Fruit fly (Drosophila melanogaster) whole organism, embryonic: ENCODE data around the gene Hsp70Ba.

ENCODE experiments used
- CG1024 ChIP-seq: fragments of 200-800 bp; sonication (Bioruptor generic); IDR thresholded peaks from 2 replicates; pipeline ENCODE4 v1.3.6; 2022; ENCODE audit warnings: missing biosample characterization, missing genetic modification characterization
- CG10267 ChIP-seq: fragments of 200-800 bp; sonication (Bioruptor generic); optimal IDR thresholded peaks from 2 replicates; lab custom pipeline; 2018; ENCODE audit warnings: missing biosample characterization, mild to moderate bottlenecking, missing genetic modification characterization, moderate library complexity
- CG11093 ChIP-seq: fragments of 200-800 bp; sonication (Bioruptor generic); IDR thresholded peaks from 3 replicates; pipeline ENCODE4 v1.3.6; 2022; ENCODE audit warnings: missing biosample characterization, missing genetic modification characterization
- CG11560 ChIP-seq: fragments of 200-800 bp; sonication (Bioruptor generic); IDR thresholded peaks from 3 replicates; pipeline ENCODE4 v1.3.6; 2022; ENCODE audit warnings: missing biosample characterization, missing genetic modification characterization
- CG1233 ChIP-seq: fragments of 200-800 bp; sonication (Bioruptor generic); optimal IDR thresholded peaks from 4 replicates; lab custom pipeline; 2018; ENCODE audit warnings: missing biosample characterization, mild to moderate bottlenecking, missing genetic modification characterization
- CG13287 ChIP-seq: fragments of 200-800 bp; sonication (Bioruptor generic); IDR thresholded peaks from 2 replicates; pipeline ENCODE4 v1.3.6; 2022; ENCODE audit warnings: missing biosample characterization, missing genetic modification characterization; ENCODE audit not compliant: partially characterized antibody
- CG14965 ChIP-seq: fragments of 200-800 bp; sonication (Bioruptor generic); optimal IDR thresholded peaks from 2 replicates; lab custom pipeline; 2016; ENCODE audit warnings: missing biosample characterization, missing genetic modification characterization, borderline replicate concordance
- CG15269 ChIP-seq: fragments of 200-800 bp; sonication (Bioruptor generic); optimal IDR thresholded peaks from 2 replicates; lab custom pipeline; 2018; ENCODE audit warnings: missing biosample characterization, mild to moderate bottlenecking, missing genetic modification characterization, moderate library complexity
- CG15601 ChIP-seq: fragments of 200-800 bp; sonication (Bioruptor generic); optimal IDR thresholded peaks from 3 replicates; lab custom pipeline; 2019; ENCODE audit warnings: missing biosample characterization, mild to moderate bottlenecking, missing genetic modification characterization, moderate library complexity
- CG1832 ChIP-seq: fragments of 200-800 bp; sonication (Bioruptor generic); optimal IDR thresholded peaks from 2 replicates; lab custom pipeline; 2017; ENCODE audit warnings: missing biosample characterization, mild to moderate bottlenecking, missing genetic modification characterization, inconsistent platforms
- CG2120 ChIP-seq: fragments of 200-800 bp; sonication (Bioruptor generic); optimal IDR thresholded peaks from 3 replicates; lab custom pipeline; 2016; ENCODE audit warnings: missing biosample characterization, missing genetic modification characterization
- CG2202 ChIP-seq: fragments of 200-800 bp; sonication (Bioruptor generic); optimal IDR thresholded peaks from 2 replicates; lab custom pipeline; 2018; ENCODE audit warnings: missing biosample characterization, mild to moderate bottlenecking, missing genetic modification characterization
- CG30431 ChIP-seq: fragments of 200-800 bp; sonication (Bioruptor generic); optimal IDR thresholded peaks from 2 replicates; lab custom pipeline; 2017; ENCODE audit warnings: missing biosample characterization, missing genetic modification characterization
- CG4820 ChIP-seq: fragments of 200-800 bp; sonication (Bioruptor generic); optimal IDR thresholded peaks from 3 replicates; lab custom pipeline; 2016; ENCODE audit warnings: missing biosample characterization, missing genetic modification characterization
- CG7745 ChIP-seq: fragments of 200-800 bp; sonication (Bioruptor generic); optimal IDR thresholded peaks from 2 replicates; lab custom pipeline; 2018; ENCODE audit warnings: missing biosample characterization, mild to moderate bottlenecking, missing genetic modification characterization, moderate library complexity
- CG8944 ChIP-seq: fragments of 200-800 bp; sonication (Bioruptor generic); optimal IDR thresholded peaks from 3 replicates; lab custom pipeline; 2016; ENCODE audit warnings: missing biosample characterization, missing genetic modification characterization
- CG9797 ChIP-seq: fragments of 200-800 bp; sonication (Bioruptor generic); optimal IDR thresholded peaks from 3 replicates; lab custom pipeline; 2018; ENCODE audit warnings: missing biosample characterization, mild to moderate bottlenecking, missing genetic modification characterization
- Dip3 ChIP-seq: fragments of 200-800 bp; sonication (Bioruptor generic); optimal IDR thresholded peaks from 3 replicates; lab custom pipeline; 2016; ENCODE audit warnings: missing biosample characterization, missing genetic modification characterization
- Doc3 ChIP-seq: fragments of 200-800 bp; sonication (Bioruptor generic); IDR thresholded peaks from 3 replicates; pipeline ENCODE4 v1.3.6; 2022; ENCODE audit warnings: missing biosample characterization, missing genetic modification characterization; ENCODE audit not compliant: partially characterized antibody
- Dp ChIP-seq: fragments of 200-800 bp; sonication (Bioruptor generic); optimal IDR thresholded peaks from 2 replicates; lab custom pipeline; 2018; ENCODE audit warnings: missing biosample characterization, mild to moderate bottlenecking, missing genetic modification characterization, moderate library complexity
- Dref ChIP-seq: fragments of 200-800 bp; sonication (Bioruptor generic); IDR thresholded peaks from 2 replicates; pipeline ENCODE4 v1.3.6; 2022; ENCODE audit warnings: missing biosample characterization, missing genetic modification characterization
- Ets97D ChIP-seq: fragments of 200-800 bp; sonication (Bioruptor generic); optimal IDR thresholded peaks from 3 replicates; lab custom pipeline; 2016; ENCODE audit warnings: missing biosample characterization, missing genetic modification characterization
- HmgD ChIP-seq: fragments of 200-800 bp; sonication (Bioruptor generic); optimal IDR thresholded peaks from 3 replicates; lab custom pipeline; 2016; ENCODE audit warnings: missing biosample characterization, missing genetic modification characterization
- Hmx ChIP-seq: fragments of 200-800 bp; sonication (Bioruptor generic); optimal IDR thresholded peaks from 2 replicates; lab custom pipeline; 2016; ENCODE audit warnings: missing biosample characterization, missing genetic modification characterization
- Kr ChIP-seq: fragments of 200-800 bp; sonication (Bioruptor generic); optimal IDR thresholded peaks from 2 replicates; lab custom pipeline; 2017; ENCODE audit warnings: missing biosample characterization, mild to moderate bottlenecking, missing genetic modification characterization
- MTF-1 ChIP-seq: fragments of 200-800 bp; sonication (Bioruptor generic); optimal IDR thresholded peaks from 2 replicates; lab custom pipeline; 2018; ENCODE audit warnings: missing biosample characterization, mild to moderate bottlenecking, missing genetic modification characterization, borderline replicate concordance
- Mad ChIP-seq: fragments of 200-800 bp; sonication (Bioruptor generic); optimal IDR thresholded peaks from 2 replicates; lab custom pipeline; 2016; ENCODE audit warnings: missing biosample characterization, missing genetic modification characterization
- Mrtf ChIP-seq: fragments of 200-800 bp; sonication (Bioruptor generic); IDR thresholded peaks from 3 replicates; pipeline ENCODE4 v1.3.6; 2022; ENCODE audit warnings: missing biosample characterization, missing genetic modification characterization
- Myb ChIP-seq: fragments of 200-800 bp; sonication (Bioruptor generic); optimal IDR thresholded peaks from 2 replicates; lab custom pipeline; 2016; ENCODE audit warnings: missing biosample characterization, missing genetic modification characterization
- NK7.1 ChIP-seq: fragments of 200-800 bp; sonication (Bioruptor generic); optimal IDR thresholded peaks from 3 replicates; lab custom pipeline; 2016; ENCODE audit warnings: missing biosample characterization, missing genetic modification characterization
- Oaz ChIP-seq: fragments of 200-800 bp; sonication (Bioruptor generic); IDR thresholded peaks from 2 replicates; pipeline ENCODE4 v1.3.6; 2022; ENCODE audit warnings: missing biosample characterization, missing genetic modification characterization
- Six4 ChIP-seq: fragments of 200-800 bp; sonication (Bioruptor generic); optimal IDR thresholded peaks from 2 replicates; lab custom pipeline; 2016; ENCODE audit warnings: missing biosample characterization, missing genetic modification characterization
- abd-A ChIP-seq: fragments of 200-800 bp; sonication (Bioruptor generic); optimal IDR thresholded peaks from 3 replicates; lab custom pipeline; 2019; ENCODE audit warnings: missing biosample characterization, mild to moderate bottlenecking, missing genetic modification characterization, moderate library complexity
- ap ChIP-seq: fragments of 200-800 bp; sonication (Bioruptor generic); IDR thresholded peaks from 2 replicates; pipeline ENCODE4 v1.3.6; 2022; ENCODE audit warnings: missing biosample characterization, missing genetic modification characterization
- ato ChIP-seq: fragments of 200-800 bp; sonication (Bioruptor generic); IDR thresholded peaks from 2 replicates; pipeline ENCODE4 v1.3.6; 2022; ENCODE audit warnings: missing biosample characterization, missing genetic modification characterization; ENCODE audit not compliant: partially characterized antibody
- bowl ChIP-seq: fragments of 200-800 bp; sonication (Bioruptor generic); IDR thresholded peaks from 2 replicates; pipeline ENCODE4 v1.3.6; 2022; ENCODE audit warnings: missing biosample characterization, missing genetic modification characterization
- ci ChIP-seq: fragments of 200-800 bp; sonication (Bioruptor generic); IDR thresholded peaks from 3 replicates; pipeline ENCODE4 v1.3.6; 2022; ENCODE audit warnings: missing biosample characterization, missing genetic modification characterization
- exex ChIP-seq: fragments of 200-800 bp; sonication (Bioruptor generic); optimal IDR thresholded peaks from 4 replicates; lab custom pipeline; 2018; ENCODE audit warnings: missing biosample characterization, mild to moderate bottlenecking, missing genetic modification characterization, moderate library complexity
- fd96Cb ChIP-seq: fragments of 200-800 bp; sonication (Bioruptor generic); optimal IDR thresholded peaks from 2 replicates; lab custom pipeline; 2018; ENCODE audit warnings: missing biosample characterization, mild to moderate bottlenecking, missing genetic modification characterization, moderate library complexity
- grn ChIP-seq: fragments of 200-800 bp; sonication (Bioruptor generic); optimal IDR thresholded peaks from 3 replicates; lab custom pipeline; 2017; ENCODE audit warnings: missing biosample characterization, missing genetic modification characterization
- her ChIP-seq: fragments of 200-800 bp; sonication (Bioruptor generic); optimal IDR thresholded peaks from 2 replicates; lab custom pipeline; 2016; ENCODE audit warnings: missing biosample characterization, missing genetic modification characterization
- p53 ChIP-seq: fragments of 200-800 bp; sonication (Bioruptor generic); optimal IDR thresholded peaks from 2 replicates; lab custom pipeline; 2016; ENCODE audit warnings: missing biosample characterization, missing genetic modification characterization
- phol ChIP-seq: fragments of 200-800 bp; sonication (Bioruptor generic); optimal IDR thresholded peaks from 3 replicates; lab custom pipeline; 2018; ENCODE audit warnings: missing biosample characterization, mild to moderate bottlenecking, missing genetic modification characterization, moderate library complexity
- pros ChIP-seq: fragments of 200-800 bp; sonication (Bioruptor generic); optimal IDR thresholded peaks from 3 replicates; lab custom pipeline; 2019; ENCODE audit warnings: missing biosample characterization, mild to moderate bottlenecking, missing genetic modification characterization, moderate library complexity
- repo ChIP-seq: fragments of 200-800 bp; sonication (Bioruptor generic); optimal IDR thresholded peaks from 2 replicates; lab custom pipeline; 2016; ENCODE audit warnings: missing biosample characterization, missing genetic modification characterization
- sd ChIP-seq: fragments of 200-800 bp; sonication (Bioruptor generic); optimal IDR thresholded peaks from 3 replicates; lab custom pipeline; 2018; ENCODE audit warnings: missing biosample characterization, mild to moderate bottlenecking, missing genetic modification characterization, moderate library complexity
- sqz ChIP-seq: fragments of 200-800 bp; sonication (Bioruptor generic); optimal IDR thresholded peaks from 3 replicates; lab custom pipeline; 2018; ENCODE audit warnings: missing biosample characterization, mild to moderate bottlenecking, missing genetic modification characterization
- stwl ChIP-seq: fragments of 200-800 bp; sonication (Bioruptor generic); optimal IDR thresholded peaks from 3 replicates; lab custom pipeline; 2018; ENCODE audit warnings: missing biosample characterization, mild to moderate bottlenecking, missing genetic modification characterization, moderate library complexity
- vnd ChIP-seq: fragments of 200-800 bp; sonication (Bioruptor generic); IDR thresholded peaks from 3 replicates; pipeline ENCODE4 v1.3.6; 2022; ENCODE audit warnings: missing biosample characterization, missing genetic modification characterization; ENCODE audit not compliant: partially characterized antibody
- wdn ChIP-seq: fragments of 200-800 bp; sonication (Bioruptor generic); IDR thresholded peaks from 2 replicates; pipeline ENCODE4 v1.3.6; 2022; ENCODE audit warnings: missing biosample characterization, missing genetic modification characterization
- zfh1 ChIP-seq: fragments of 200-800 bp; sonication (Bioruptor generic); IDR thresholded peaks from 3 replicates; pipeline ENCODE4 v1.3.6; 2022; ENCODE audit warnings: missing biosample characterization, missing genetic modification characterization

Gene Hsp70Ba

DNA sequence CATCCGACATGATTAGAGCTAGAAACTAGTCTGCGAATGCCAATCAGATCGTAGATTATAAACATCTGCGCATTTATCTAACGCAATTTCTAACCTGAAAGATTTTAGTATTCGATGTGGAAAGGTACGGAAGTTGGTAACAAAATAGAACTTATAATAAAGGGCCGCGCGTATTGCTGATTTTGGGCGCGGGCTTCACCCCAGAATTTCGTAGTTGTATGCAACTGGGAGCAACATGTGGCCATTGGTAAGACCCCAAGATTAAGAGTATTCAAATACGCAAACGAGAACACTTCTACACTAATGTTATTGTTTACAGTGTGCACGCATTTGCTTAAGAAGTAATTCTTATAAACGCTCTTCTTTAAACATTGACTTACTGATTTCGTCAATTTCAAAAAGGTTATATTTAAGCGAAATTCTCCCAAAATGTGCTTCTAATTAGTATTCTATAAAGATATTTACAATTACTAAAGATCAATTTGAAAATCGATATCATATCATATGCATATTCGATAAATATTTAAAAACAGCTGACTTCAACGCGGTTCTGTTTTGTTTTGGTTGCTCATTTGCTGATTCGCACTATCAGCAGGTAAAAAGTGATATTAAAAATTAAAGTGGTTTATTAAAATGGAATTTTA, 7.6 kb downstream of the Hsp70Ba start, which contains the start of the genes CG5961 and Polr3C (continued):
- TF ChIP-seq Kr (GFP tag; lab: Kevin White, UChicago) (no peak), Dp (peak; percentile 71), wdn (GFP tag; lab: Robert Waterston, UW) (no peak), CG1832 (GFP tag; lab: Kevin White, UChicago) (no peak), CG4820 (GFP tag; lab: Kevin White, UChicago) (no peak), bowl (GFP tag; lab: Robert Waterston, UW) (no peak), Mrtf (GFP tag; lab: Robert Waterston, UW) (no peak), Six4 (no peak), CG30431 (no peak), Doc3 (GFP tag; lab: Robert Waterston, UW) (no peak), CG10267 (tag; lab: Kevin White, UChicago) (peak; percentile 45), grn (GFP tag; lab: Kevin White, UChicago) (peak; percentile 24), vnd (GFP tag; lab: Robert Waterston, UW) (no peak), CG15601 (peak; percentile 61), exex (tag; lab: Kevin White, UChicago) (no peak), CG13287 (GFP tag; lab: Robert Waterston, UW) (peak; percentile 72), Myb (no peak), Dip3 (GFP tag; lab: Kevin White, UChicago) (no peak), repo (GFP tag; lab: Kevin White, UChicago) (no peak), CG2202 (tag; lab: Kevin White, UChicago) (no peak), p53 (GFP tag; lab: Kevin White, UChicago) (no peak), HmgD (GFP tag; lab: Kevin White, UChicago) (no peak), CG7745 (tag; lab: Kevin White, UChicago) (no peak), CG11560 (tag; lab: Robert Waterston, UW) (peak; percentile 95), CG1233 (GFP tag; lab: Kevin White, UChicago) (no peak), CG2120 (peak; percentile 10), ap (GFP tag; lab: Robert Waterston, UW) (no peak), her (no peak), CG15269 (no peak), Oaz (no peak), CG14965 (no peak), pros (GFP tag; lab: Kevin White, UChicago) (peak; percentile 14), CG1024 (GFP tag; lab: Robert Waterston, UW) (no peak), CG11093 (GFP tag; lab: Robert Waterston, UW) (no peak), ci (GFP tag; lab: Robert Waterston, UW) (no peak), sqz (no peak), Dref (GFP tag; lab: Robert Waterston, UW) (peak; percentile 56), Mad (no peak), stwl (tag; lab: Kevin White, UChicago) (peak; percentile 63), Hmx (GFP tag; lab: Kevin White, UChicago) (no peak), Ets97D (GFP tag; lab: Kevin White, UChicago) (no peak), MTF-1 (GFP tag; lab: Kevin White, UChicago) (no peak), sd (no peak), CG9797 (peak; percentile 62), abd-A (tag; lab: Kevin White, UChicago) (no peak), fd96Cb (no peak), zfh1 (GFP tag; lab: Robert Waterston, UW) (no peak), ato (GFP tag; lab: Robert Waterston, UW) (no peak), CG8944 (GFP tag; lab: Kevin White, UChicago) (no peak), NK7.1 (GFP tag; lab: Kevin White, UChicago) (no peak), phol (tag; lab: Kevin White, UChicago) (no peak)
